Worm (Caenorhabditis elegans) whole organism, L2 larva: ENCODE data around the gene glb-3.

Experiments used
- ZK546.5 ChIP-seq: sonication (generic microtip); optimal IDR thresholded peaks from 2 replicates; lab custom pipeline; 2017; ENCODE audit warnings: missing biosample characterization, missing genetic modification characterization
- aly-2 ChIP-seq: fragments of 150-350 bp; optimal IDR thresholded peaks from 2 replicates; lab custom pipeline; 2014; ENCODE audit warnings: missing biosample characterization, missing genetic modification characterization
- nhr-77 ChIP-seq: fragments of 150-350 bp; optimal IDR thresholded peaks from 2 replicates; lab custom pipeline; 2014; ENCODE audit warnings: missing biosample characterization, missing genetic modification characterization
- snpc-4 ChIP-seq: fragments of 150-350 bp; optimal IDR thresholded peaks from 2 replicates; lab custom pipeline; 2014; ENCODE audit warnings: missing biosample characterization, missing genetic modification characterization
- ztf-11 ChIP-seq: sonication (generic microtip); optimal IDR thresholded peaks from 2 replicates; lab custom pipeline; 2017; ENCODE audit warnings: missing biosample characterization, missing genetic modification characterization

ce11 chrV:11161791-11162190 lies 27.4 kb downstream of the glb-3 start, which contains the start of gene srg-41:
- TF ChIP-seq nhr-77 (tag; lab: Kevin White, UChicago) (no peak), snpc-4 (no peak), aly-2 (no peak), ztf-11 (tag; lab: Kevin White, UChicago) (no peak), ZK546.5 (no peak)
